Worm (Caenorhabditis elegans) whole organism, L4/young adult: ENCODE results near the gene K03B4.1.

ENCODE experiments used
- dao-5 ChIP-seq: sonication (generic microtip); optimal IDR thresholded peaks from 2 replicates; lab custom pipeline; 2016; ENCODE audit warnings: missing genotype, missing genetic modification characterization, moderate library complexity, missing compliant biosample characterization
- him-1 ChIP-seq: sonication (generic microtip); optimal IDR thresholded peaks from 2 replicates; lab custom pipeline; 2016; ENCODE audit warnings: missing genotype, missing genetic modification reagents, missing genetic modification characterization, missing compliant biosample characterization

ce11 chrV:4684137-4684536 is 5.0 kb upstream of the K03B4.1 start:
- TF ChIP-seq dao-5 (tag; lab: Kevin White, UChicago) (no peak), him-1 (tag; lab: Kevin White, UChicago) (no peak)
